Worm (Caenorhabditis elegans): ENCODE measurements around the gene rabs-5.

rabs-5 gene

DNA sequence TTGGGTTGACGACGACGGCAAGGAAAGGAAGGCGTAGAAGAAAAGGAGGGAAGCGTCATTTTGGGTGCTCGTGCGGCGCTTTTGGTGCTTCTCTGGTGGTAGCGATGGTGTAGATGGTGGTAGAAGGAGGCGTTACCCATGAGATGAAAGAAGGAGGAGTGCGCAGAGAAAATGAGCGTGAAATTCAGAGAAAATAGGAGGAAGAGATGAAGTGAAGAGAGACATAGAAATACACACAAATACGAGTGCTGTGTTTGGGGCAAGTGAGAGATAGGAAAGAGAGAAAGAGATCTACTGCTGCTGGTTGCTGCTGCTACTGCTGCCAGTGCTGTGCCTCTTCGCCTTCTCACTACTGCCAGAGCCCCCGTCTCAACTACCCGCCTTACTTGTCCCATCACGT, 40.8 kb downstream of the rabs-5 start:
- no peak for TF ChIP-seq alr-1 (tag; optimal IDR thresholded peaks at IDR 0.05)
- no peak for TF ChIP-seq nhr-77 (tag; optimal IDR thresholded peaks at IDR 0.05)
- TF ChIP-seq ceh-16 (tag; optimal IDR thresholded peaks at IDR 0.05), result no peak
- no peak for TF ChIP-seq ztf-1 (GFP tag; conservative IDR thresholded peaks at IDR 0.05)
- peak; percentile 38 for TF ChIP-seq zag-1 (tag; optimal IDR thresholded peaks at IDR 0.05)
- TF ChIP-seq ZK546.5 (tag; optimal IDR thresholded peaks at IDR 0.05), result no peak
- TF ChIP-seq skn-1 (tag; optimal IDR thresholded peaks at IDR 0.05), result no peak
- TF ChIP-seq mab-5 (tag; optimal IDR thresholded peaks at IDR 0.05), result no peak
- TF ChIP-seq fos-1 (tag; optimal IDR thresholded peaks at IDR 0.05), result no peak
- TF ChIP-seq unc-39 (tag; optimal IDR thresholded peaks at IDR 0.05), result no peak
- TF ChIP-seq nhr-6 (tag; optimal IDR thresholded peaks at IDR 0.05), result no peak
- no peak for TF ChIP-seq ceh-82 (tag; optimal IDR thresholded peaks at IDR 0.05)
- TF ChIP-seq dmd-4 (tag; optimal IDR thresholded peaks at IDR 0.05), result no peak
- peak; percentile 69 for TF ChIP-seq sem-4 (tag; optimal IDR thresholded peaks at IDR 0.05)
- no peak for TF ChIP-seq nhr-237 (tag; optimal IDR thresholded peaks at IDR 0.05)
- no peak for TF ChIP-seq R02D3.7 (tag; optimal IDR thresholded peaks at IDR 0.05)
- peak; percentile 33 for TF ChIP-seq C34F6.9 (tag; optimal IDR thresholded peaks at IDR 0.05)
- no peak for TF ChIP-seq unc-62 (GFP tag; optimal IDR thresholded peaks at IDR 0.05)
- TF ChIP-seq F13H6.1 (tag; optimal IDR thresholded peaks at IDR 0.05), result peak; percentile 51
- no peak for TF ChIP-seq crh-2 (tag; optimal IDR thresholded peaks at IDR 0.05)
- no peak for TF ChIP-seq nhr-23 (tag; optimal IDR thresholded peaks at IDR 0.05)
- TF ChIP-seq nhr-21 (tag; optimal IDR thresholded peaks at IDR 0.05), result no peak
- no peak for TF ChIP-seq blmp-1 (tag; optimal IDR thresholded peaks at IDR 0.05; ENCODE audit: insufficient read depth)
- TF ChIP-seq mbf-1 (tag; optimal IDR thresholded peaks at IDR 0.05), result no peak
- no peak for TF ChIP-seq peb-1 (tag; optimal IDR thresholded peaks at IDR 0.05)
- no peak for TF ChIP-seq lin-11 (tag; optimal IDR thresholded peaks at IDR 0.05)
- TF ChIP-seq lin-13 (GFP tag; optimal IDR thresholded peaks at IDR 0.05), result peak; percentile 12
- peak; percentile 22 for TF ChIP-seq nhr-25 (tag; optimal IDR thresholded peaks at IDR 0.05)
- peak; percentile 26 for TF ChIP-seq Y55F3AM.14 (GFP tag; optimal IDR thresholded peaks at IDR 0.05)
- TF ChIP-seq egl-27 (tag; optimal IDR thresholded peaks at IDR 0.05), result no peak
- no peak for TF ChIP-seq ztf-4 (tag; optimal IDR thresholded peaks at IDR 0.05)
- peak; percentile 77 for TF ChIP-seq nhr-129 (tag; optimal IDR thresholded peaks at IDR 0.05)
- TF ChIP-seq aly-2 (tag; optimal IDR thresholded peaks at IDR 0.05), result no peak
- peak in 1 of 2 experiments; percentile 48 for TF ChIP-seq lsy-2 (tag; optimal IDR thresholded peaks at IDR 0.05)
- no peak for TF ChIP-seq gmeb-1 (tag; optimal IDR thresholded peaks at IDR 0.05)
- no peak for TF ChIP-seq elt-1 (tag; optimal IDR thresholded peaks at IDR 0.05)
- TF ChIP-seq nhr-11 (tag; optimal IDR thresholded peaks at IDR 0.05), result no peak
- TF ChIP-seq elt-3 (tag; optimal IDR thresholded peaks at IDR 0.05), result no peak
- no peak for TF ChIP-seq nhr-12 (tag; optimal IDR thresholded peaks at IDR 0.05)
- TF ChIP-seq sma-9 (GFP tag; optimal IDR thresholded peaks at IDR 0.05), result peak; percentile 40
- TF ChIP-seq sma-9 (tag; optimal IDR thresholded peaks at IDR 0.05), result no peak
- no peak for TF ChIP-seq sma-3 (GFP tag; optimal IDR thresholded peaks at IDR 0.05)
- no peak for TF ChIP-seq ztf-11 (tag; optimal IDR thresholded peaks at IDR 0.05)
- TF ChIP-seq snpc-4 (tag; optimal IDR thresholded peaks at IDR 0.05), result peak; percentile 3
- no peak for TF ChIP-seq mdl-1 (tag; optimal IDR thresholded peaks at IDR 0.05)
- no peak for TF ChIP-seq ama-1 (optimal IDR thresholded peaks at IDR 0.05)
- TF ChIP-seq nhr-10 (tag; optimal IDR thresholded peaks at IDR 0.05), result no peak
- TF ChIP-seq lin-39 (tag; optimal IDR thresholded peaks at IDR 0.05), result no peak
- peak; percentile 76 for TF ChIP-seq unc-55 (GFP tag; optimal IDR thresholded peaks at IDR 0.05)

DNA sequence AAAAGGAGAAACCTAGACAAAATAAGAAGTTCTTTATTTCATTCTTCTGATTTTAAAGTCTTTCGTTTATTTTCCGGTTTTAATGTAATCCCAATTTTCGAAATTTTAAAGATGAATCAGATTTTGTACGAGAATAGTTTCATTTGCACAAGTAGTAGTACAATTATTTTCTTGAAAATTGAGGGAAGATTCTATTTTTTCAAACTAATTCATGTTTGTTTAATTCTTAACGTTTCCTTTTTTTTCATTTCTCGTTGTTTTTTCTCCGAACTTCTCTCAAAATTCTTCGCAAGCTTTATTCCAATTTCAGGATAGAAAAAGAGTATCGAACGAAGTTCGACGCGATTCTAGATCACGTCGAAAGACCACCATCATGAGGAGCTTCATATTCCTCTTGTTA, 45.0 kb downstream of the rabs-5 start, which contains the start of gene sax-7:
Gene sax-7 (plus strand): TSS at position 301 of the 400 bp plus-strand sequence.
- TF ChIP-seq ceh-82 (tag; optimal IDR thresholded peaks at IDR 0.05) (no peak), dmd-4 (tag; optimal IDR thresholded peaks at IDR 0.05) (no peak), sma-3 (GFP tag; optimal IDR thresholded peaks at IDR 0.05) (no peak), mab-5 (tag; optimal IDR thresholded peaks at IDR 0.05) (no peak), mbf-1 (tag; optimal IDR thresholded peaks at IDR 0.05) (no peak)
